Worm (Caenorhabditis elegans) whole organism, L4 larva: ENCODE data around the gene C46F9.5.

ENCODE experiments used
- R02D3.7 ChIP-seq: fragments of 150-350 bp; sonication (generic microtip); optimal IDR thresholded peaks from 3 replicates; lab custom pipeline; 2014; ENCODE audit warnings: missing biosample characterization, missing genetic modification characterization
- Y105C5A.15 ChIP-seq: fragments of 200-800 bp; sonication (Bioruptor generic); IDR thresholded peaks from 2 replicates; pipeline ENCODE4 v1.3.6; 2022; ENCODE audit warnings: missing genetic modification characterization, missing compliant biosample characterization
- aly-2 ChIP-seq: sonication (generic microtip); optimal IDR thresholded peaks from 2 replicates; lab custom pipeline; 2018; ENCODE audit warnings: missing biosample characterization, missing genetic modification characterization
- dpl-1 ChIP-seq: fragments of 150-350 bp; optimal IDR thresholded peaks from 2 replicates; lab custom pipeline; 2014; ENCODE audit warnings: missing biosample characterization, missing genetic modification reagents, missing genetic modification characterization
- lin-15B ChIP-seq: fragments of 150-350 bp; sonication (generic microtip); optimal IDR thresholded peaks from 3 replicates; lab custom pipeline; 2014; ENCODE audit warnings: missing biosample characterization, missing genetic modification characterization
- lin-39 ChIP-seq: fragments of 150-350 bp; optimal IDR thresholded peaks from 2 replicates; lab custom pipeline; 2014; ENCODE audit warnings: missing biosample characterization, missing genetic modification reagents, missing genetic modification characterization
- lir-3 ChIP-seq: sonication (generic microtip); optimal IDR thresholded peaks from 2 replicates; lab custom pipeline; 2016; ENCODE audit warnings: mild to moderate bottlenecking, missing genetic modification characterization, missing compliant biosample characterization
- lsy-2 ChIP-seq, 2 experiments: fragments of 150-350 bp in 1 of 2; sonication (generic microtip) in 1 of 2; optimal IDR thresholded peaks; 2 replicates each; lab custom pipeline; 2014 to 2017; ENCODE audit warnings: missing biosample characterization in 2 of 2, missing genetic modification characterization in 2 of 2
- mxl-3 ChIP-seq: fragments of 200-800 bp; sonication (Bioruptor generic); optimal IDR thresholded peaks from 2 replicates; lab custom pipeline; 2018; ENCODE audit warnings: mild to moderate bottlenecking, missing genetic modification characterization, missing compliant biosample characterization
- nhr-11 ChIP-seq: fragments of 150-350 bp; optimal IDR thresholded peaks from 2 replicates; lab custom pipeline; 2014; ENCODE audit warnings: missing biosample characterization, missing genetic modification characterization
- spr-3 ChIP-seq: fragments of 200-800 bp; sonication (Bioruptor generic); optimal IDR thresholded peaks from 2 replicates; lab custom pipeline; 2018; ENCODE audit warnings: mild to moderate bottlenecking, missing genetic modification characterization, missing compliant biosample characterization
- unc-39 ChIP-seq: sonication (generic microtip); optimal IDR thresholded peaks from 2 replicates; lab custom pipeline; 2017; ENCODE audit warnings: missing biosample characterization, missing genetic modification characterization
- unc-62 ChIP-seq, 3 experiments: fragments of 150-350 bp in 1 of 3; sonication (generic microtip); optimal IDR thresholded peaks in 2 of 3; peaks in 1 of 3; 1 replicate in 1 of 3; 2 replicates in 2 of 3; lab custom pipeline; 2014 to 2017; ENCODE audit warnings: missing biosample characterization in 3 of 3, missing genetic modification characterization in 3 of 3, missing genetic modification reagents in 3 of 3, missing genotype in 1 of 3
- zfp-2 ChIP-seq: sonication (generic microtip); optimal IDR thresholded peaks from 2 replicates; lab custom pipeline; 2016; ENCODE audit warnings: mild to moderate bottlenecking, missing genetic modification characterization, missing compliant biosample characterization

- TF ChIP-seq Y105C5A.15 (GFP tag; lab: Robert Waterston, UW) (no peak), spr-3 (no peak), unc-62 (GFP tag; optimal IDR thresholded peaks at IDR 0.05 in 1 of 2; lab: Kevin White, UChicago) (no peak), unc-62 (tag; optimal IDR thresholded peaks at IDR 0.05; lab: Kevin White, UChicago) (no peak), nhr-11 (tag; lab: Kevin White, UChicago) (no peak), aly-2 (tag; lab: Kevin White, UChicago) (no peak), lin-39 (tag; lab: Kevin White, UChicago) (no peak), unc-39 (no peak), lsy-2 (tag; optimal IDR thresholded peaks at IDR 0.05; lab: Kevin White, UChicago) (no peak), mxl-3 (GFP tag; lab: Kevin White, UChicago) (no peak), lir-3 (tag; lab: Kevin White, UChicago) (no peak), zfp-2 (no peak), R02D3.7 (tag; lab: Kevin White, UChicago) (no peak), dpl-1 (GFP tag; lab: Kevin White, UChicago) (no peak), lin-15B (tag; lab: Kevin White, UChicago) (no peak)
Measured at ce11 chrII:1922665-1923187, 27.3 kb downstream of the C46F9.5 start, which contains the start of the genes bath-2 and F52C6.4.
